Worm (Caenorhabditis elegans) whole organism, L2 larva: ENCODE data around the gene soap-1.

Experiments
- C34F6.9 ChIP-seq: fragments of 150-350 bp; optimal IDR thresholded peaks from 2 replicates; lab custom pipeline; 2014; ENCODE audit warnings: missing biosample characterization, missing genetic modification characterization
- F13H6.1 ChIP-seq: sonication (generic microtip); optimal IDR thresholded peaks from 2 replicates; lab custom pipeline; 2016; ENCODE audit warnings: missing genetic modification characterization, missing compliant biosample characterization
- R02D3.7 ChIP-seq: fragments of 150-350 bp; optimal IDR thresholded peaks from 2 replicates; lab custom pipeline; 2014; ENCODE audit warnings: missing biosample characterization, missing genetic modification characterization
- Y55F3AM.14 ChIP-seq: fragments of 200-800 bp; sonication (Bioruptor generic); optimal IDR thresholded peaks from 2 replicates; lab custom pipeline; 2018; ENCODE audit warnings: mild to moderate bottlenecking, missing genetic modification characterization, missing compliant biosample characterization
- ZK546.5 ChIP-seq: sonication (generic microtip); optimal IDR thresholded peaks from 2 replicates; lab custom pipeline; 2017; ENCODE audit warnings: missing biosample characterization, missing genetic modification characterization
- alr-1 ChIP-seq: fragments of 150-350 bp; optimal IDR thresholded peaks from 2 replicates; lab custom pipeline; 2014; ENCODE audit warnings: missing biosample characterization, missing genetic modification characterization
- aly-2 ChIP-seq: fragments of 150-350 bp; optimal IDR thresholded peaks from 2 replicates; lab custom pipeline; 2014; ENCODE audit warnings: missing biosample characterization, missing genetic modification characterization
- ama-1 ChIP-seq: fragments of 150-350 bp; optimal IDR thresholded peaks from 2 replicates; lab custom pipeline; 2018; ENCODE audit warnings: inconsistent platforms
- blmp-1 ChIP-seq: sonication (generic microtip); optimal IDR thresholded peaks from 2 replicates; lab custom pipeline; 2017; ENCODE audit warnings: missing genetic modification characterization, mild to moderate bottlenecking, missing compliant biosample characterization, antibody characterized with exemption, moderate library complexity; ENCODE audit not compliant: insufficient read depth
- ceh-82 ChIP-seq: fragments of 150-350 bp; optimal IDR thresholded peaks from 2 replicates; lab custom pipeline; 2014; ENCODE audit warnings: missing biosample characterization, missing genetic modification characterization
- crh-2 ChIP-seq: sonication (generic microtip); optimal IDR thresholded peaks from 2 replicates; lab custom pipeline; 2017; ENCODE audit warnings: missing biosample characterization, missing genetic modification characterization
- dmd-4 ChIP-seq: sonication (generic microtip); optimal IDR thresholded peaks from 2 replicates; lab custom pipeline; 2017; ENCODE audit warnings: missing biosample characterization, missing genetic modification characterization
- egl-27 ChIP-seq: sonication (generic microtip); optimal IDR thresholded peaks from 3 replicates; lab custom pipeline; 2017; ENCODE audit warnings: missing biosample characterization, missing genetic modification reagents, missing genetic modification characterization
- elt-1 ChIP-seq: fragments of 150-350 bp; optimal IDR thresholded peaks from 2 replicates; lab custom pipeline; 2014; ENCODE audit warnings: missing biosample characterization, missing genetic modification characterization
- elt-3 ChIP-seq: sonication (generic microtip); optimal IDR thresholded peaks from 2 replicates; lab custom pipeline; 2017; ENCODE audit warnings: missing biosample characterization, missing genetic modification characterization
- fos-1 ChIP-seq: fragments of 150-350 bp; optimal IDR thresholded peaks from 2 replicates; lab custom pipeline; 2014; ENCODE audit warnings: missing biosample characterization, missing genetic modification characterization
- gmeb-1 ChIP-seq: fragments of 150-350 bp; optimal IDR thresholded peaks from 2 replicates; lab custom pipeline; 2014; ENCODE audit warnings: missing biosample characterization, missing genetic modification characterization
- lin-11 ChIP-seq: fragments of 150-350 bp; sonication (generic microtip); optimal IDR thresholded peaks from 2 replicates; lab custom pipeline; 2014; ENCODE audit warnings: missing biosample characterization, missing genetic modification characterization, inconsistent platforms, mixed read lengths
- lin-13 ChIP-seq: fragments of 150-350 bp; optimal IDR thresholded peaks from 2 replicates; lab custom pipeline; 2014; ENCODE audit warnings: missing biosample characterization, missing genetic modification reagents, missing genetic modification characterization
- lin-39 ChIP-seq: fragments of 150-350 bp; optimal IDR thresholded peaks from 2 replicates; lab custom pipeline; 2014; ENCODE audit warnings: missing biosample characterization, missing genetic modification reagents, missing genetic modification characterization
- lsy-2 ChIP-seq, 2 experiments: fragments of 150-350 bp in 1 of 2; sonication (generic microtip) in 1 of 2; optimal IDR thresholded peaks; 2 replicates each; lab custom pipeline; 2014 to 2017; ENCODE audit warnings: missing biosample characterization in 2 of 2, missing genetic modification characterization in 2 of 2
- mab-5 ChIP-seq: fragments of 150-350 bp; optimal IDR thresholded peaks from 2 replicates; lab custom pipeline; 2014; ENCODE audit warnings: missing biosample characterization, missing genetic modification characterization
- mbf-1 ChIP-seq: sonication (generic microtip); optimal IDR thresholded peaks from 2 replicates; lab custom pipeline; 2017; ENCODE audit warnings: missing biosample characterization, missing genetic modification characterization
- nhr-10 ChIP-seq: sonication (generic microtip); optimal IDR thresholded peaks from 2 replicates; lab custom pipeline; 2017; ENCODE audit warnings: missing biosample characterization, missing genetic modification characterization
- nhr-11 ChIP-seq: fragments of 150-350 bp; optimal IDR thresholded peaks from 2 replicates; lab custom pipeline; 2014; ENCODE audit warnings: missing biosample characterization, missing genetic modification characterization
- nhr-129 ChIP-seq: fragments of 150-350 bp; optimal IDR thresholded peaks from 2 replicates; lab custom pipeline; 2014; ENCODE audit warnings: missing biosample characterization, missing genetic modification characterization
- nhr-21 ChIP-seq: fragments of 150-350 bp; optimal IDR thresholded peaks from 2 replicates; lab custom pipeline; 2014; ENCODE audit warnings: missing biosample characterization, missing genetic modification characterization
- nhr-25 ChIP-seq: fragments of 150-350 bp; sonication (generic microtip); optimal IDR thresholded peaks from 3 replicates; lab custom pipeline; 2014; ENCODE audit warnings: missing biosample characterization, missing genetic modification characterization
- nhr-6 ChIP-seq: fragments of 150-350 bp; optimal IDR thresholded peaks from 2 replicates; lab custom pipeline; 2014; ENCODE audit warnings: missing biosample characterization, missing genetic modification characterization
- nhr-77 ChIP-seq: fragments of 150-350 bp; optimal IDR thresholded peaks from 2 replicates; lab custom pipeline; 2014; ENCODE audit warnings: missing biosample characterization, missing genetic modification characterization
- peb-1 ChIP-seq: fragments of 150-350 bp; optimal IDR thresholded peaks from 2 replicates; lab custom pipeline; 2014; ENCODE audit warnings: missing biosample characterization, missing genetic modification characterization
- sem-4 ChIP-seq: fragments of 150-350 bp; optimal IDR thresholded peaks from 2 replicates; lab custom pipeline; 2014; ENCODE audit warnings: missing biosample characterization, missing genetic modification reagents, missing genetic modification characterization
- skn-1 ChIP-seq: sonication (generic microtip); optimal IDR thresholded peaks from 2 replicates; lab custom pipeline; 2017; ENCODE audit warnings: missing biosample characterization, missing genetic modification characterization
- sma-3 ChIP-seq: sonication (generic microtip); optimal IDR thresholded peaks from 2 replicates; lab custom pipeline; 2016; ENCODE audit warnings: missing genetic modification reagents, missing genetic modification characterization, missing compliant biosample characterization
- sma-9 ChIP-seq, 2 experiments: fragments of 150-350 bp in 1 of 2; sonication (generic microtip) in 1 of 2; optimal IDR thresholded peaks; 2 replicates each; lab custom pipeline; 2014 to 2016; ENCODE audit warnings: missing genetic modification characterization in 2 of 2, mild to moderate bottlenecking in 1 of 2, missing biosample characterization in 1 of 2, missing compliant biosample characterization in 1 of 2, missing genetic modification reagents in 1 of 2, moderate library complexity in 1 of 2
- snpc-4 ChIP-seq: fragments of 150-350 bp; optimal IDR thresholded peaks from 2 replicates; lab custom pipeline; 2014; ENCODE audit warnings: missing biosample characterization, missing genetic modification characterization
- unc-39 ChIP-seq: fragments of 150-350 bp; optimal IDR thresholded peaks from 2 replicates; lab custom pipeline; 2014; ENCODE audit warnings: missing biosample characterization, missing genetic modification characterization
- zag-1 ChIP-seq: fragments of 150-350 bp; optimal IDR thresholded peaks from 2 replicates; lab custom pipeline; 2014; ENCODE audit warnings: missing biosample characterization, missing genetic modification characterization
- ztf-11 ChIP-seq: sonication (generic microtip); optimal IDR thresholded peaks from 2 replicates; lab custom pipeline; 2017; ENCODE audit warnings: missing biosample characterization, missing genetic modification characterization
- ztf-4 ChIP-seq: fragments of 150-350 bp; optimal IDR thresholded peaks from 2 replicates; lab custom pipeline; 2014; ENCODE audit warnings: missing biosample characterization, missing genetic modification characterization

The soap-1 gene

ce11 chrV:7199932-7200331 lies 14.8 kb downstream of the soap-1 start, which contains the start of gene F09G2.1:
F09G2.1 (plus strand) TSS chrV:7200232.
- TF ChIP-seq skn-1 (tag; lab: Kevin White, UChicago) (no peak), lin-13 (GFP tag; lab: Kevin White, UChicago) (no peak), R02D3.7 (tag; lab: Kevin White, UChicago) (no peak), egl-27 (tag; lab: Kevin White, UChicago) (no peak), sma-3 (GFP tag; lab: Kevin White, UChicago) (no peak), nhr-21 (tag; lab: Kevin White, UChicago) (no peak), lin-39 (tag; lab: Kevin White, UChicago) (no peak), snpc-4 (no peak), peb-1 (tag; lab: Kevin White, UChicago) (no peak), crh-2 (tag; lab: Kevin White, UChicago) (no peak), dmd-4 (tag; lab: Kevin White, UChicago) (no peak), elt-3 (no peak)
- TF ChIP-seq, all 48 proteins: peak for 0

ce11 chrV:7199077-7199476 lies 15.6 kb downstream of the soap-1 start:
- TF ChIP-seq nhr-77 (tag; lab: Kevin White, UChicago) (no peak), zag-1 (no peak), aly-2 (tag; lab: Kevin White, UChicago) (no peak), sma-3 (GFP tag; lab: Kevin White, UChicago) (no peak), nhr-11 (tag; lab: Kevin White, UChicago) (no peak), Y55F3AM.14 (GFP tag; lab: Kevin White, UChicago) (no peak), nhr-6 (tag; lab: Kevin White, UChicago) (no peak), skn-1 (tag; lab: Kevin White, UChicago) (no peak), gmeb-1 (tag; lab: Kevin White, UChicago) (no peak), C34F6.9 (tag; lab: Kevin White, UChicago) (no peak), crh-2 (tag; lab: Kevin White, UChicago) (no peak), mbf-1 (no peak), lin-39 (tag; lab: Kevin White, UChicago) (no peak), lsy-2 (tag; optimal IDR thresholded peaks at IDR 0.05; lab: Kevin White, UChicago) (no peak)

ce11 chrV:7198403-7198802 lies 16.3 kb downstream of the soap-1 start:
- no peak for TF ChIP-seq nhr-11 (tag; lab: Kevin White, UChicago)
- TF ChIP-seq aly-2 (tag; lab: Kevin White, UChicago): no peak
- no peak for TF ChIP-seq sem-4
- TF ChIP-seq ama-1: peak; percentile 65
- no peak for TF ChIP-seq alr-1
- TF ChIP-seq dmd-4 (tag; lab: Kevin White, UChicago): no peak
- no peak for TF ChIP-seq ZK546.5
- TF ChIP-seq elt-1 (tag; lab: Kevin White, UChicago): no peak
- TF ChIP-seq ztf-4 (tag; lab: Kevin White, UChicago): no peak
- TF ChIP-seq mbf-1: no peak
- TF ChIP-seq mab-5 (tag; lab: Kevin White, UChicago): no peak
- peak; percentile 18 for TF ChIP-seq nhr-129
- no peak for TF ChIP-seq unc-39
- peak; percentile 6 for TF ChIP-seq sma-3 (GFP tag; lab: Kevin White, UChicago)
- TF ChIP-seq ceh-82 (tag; lab: Kevin White, UChicago): no peak
- TF ChIP-seq nhr-6 (tag; lab: Kevin White, UChicago): no peak
- TF ChIP-seq elt-3: no peak
- peak; percentile 83 for TF ChIP-seq fos-1 (tag; lab: Kevin White, UChicago)
- peak; percentile 20 for TF ChIP-seq F13H6.1 (tag; lab: Kevin White, UChicago)
- peak; percentile 14 for TF ChIP-seq sma-9 (GFP tag; optimal IDR thresholded peaks at IDR 0.05; lab: Kevin White, UChicago)
- TF ChIP-seq sma-9 (tag; optimal IDR thresholded peaks at IDR 0.05; lab: Kevin White, UChicago): no peak
- no peak for TF ChIP-seq skn-1 (tag; lab: Kevin White, UChicago)
- peak; percentile 67 for TF ChIP-seq crh-2 (tag; lab: Kevin White, UChicago)
- TF ChIP-seq R02D3.7 (tag; lab: Kevin White, UChicago): no peak
- TF ChIP-seq gmeb-1 (tag; lab: Kevin White, UChicago): peak; percentile 4
- TF ChIP-seq, all 48 proteins: peak for 8

- TF ChIP-seq nhr-25 (tag; lab: Kevin White, UChicago) (no peak), lin-13 (GFP tag; lab: Kevin White, UChicago) (no peak), blmp-1 (tag; lab: Kevin White, UChicago) (no peak), lin-11 (tag; lab: Kevin White, UChicago) (no peak), nhr-21 (tag; lab: Kevin White, UChicago) (no peak), ama-1 (no peak), ztf-11 (tag; lab: Kevin White, UChicago) (no peak), nhr-10 (tag; lab: Kevin White, UChicago) (no peak), fos-1 (tag; lab: Kevin White, UChicago) (no peak), gmeb-1 (tag; lab: Kevin White, UChicago) (no peak)
These were observed 17.7 kb downstream of the soap-1 start for ce11 chrV:7197036-7197435.
